Worm (Caenorhabditis elegans) whole organism, L3 larva: Measurements from ENCODE around the gene grl-4.

Experiments
- ceh-82 ChIP-seq: fragments of 150-350 bp; optimal IDR thresholded peaks from 2 replicates; lab custom pipeline; 2014; ENCODE audit warnings: missing biosample characterization, missing genetic modification characterization
- elt-1 ChIP-seq: fragments of 150-350 bp; optimal IDR thresholded peaks from 2 replicates; lab custom pipeline; 2014; ENCODE audit warnings: missing biosample characterization, missing genetic modification characterization
- elt-3 ChIP-seq, 3 experiments: fragments of 150-350 bp in 1 of 3; sonication (generic microtip) in 2 of 3; optimal IDR thresholded peaks; 2 replicates in 2 of 3; 4 replicates in 1 of 3; lab custom pipeline; 2014 to 2017; ENCODE audit warnings: missing biosample characterization in 3 of 3, missing genetic modification characterization in 3 of 3
- lin-39 ChIP-seq: fragments of 150-350 bp; optimal IDR thresholded peaks from 2 replicates; lab custom pipeline; 2018; ENCODE audit warnings: missing biosample characterization, missing genetic modification reagents, missing genetic modification characterization
- nhr-28 ChIP-seq: fragments of 150-350 bp; optimal IDR thresholded peaks from 2 replicates; lab custom pipeline; 2014; ENCODE audit warnings: missing biosample characterization, missing genetic modification characterization
- nhr-67 ChIP-seq: fragments of 150-350 bp; optimal IDR thresholded peaks from 2 replicates; lab custom pipeline; 2014; ENCODE audit warnings: missing biosample characterization, missing genetic modification characterization

DNA sequence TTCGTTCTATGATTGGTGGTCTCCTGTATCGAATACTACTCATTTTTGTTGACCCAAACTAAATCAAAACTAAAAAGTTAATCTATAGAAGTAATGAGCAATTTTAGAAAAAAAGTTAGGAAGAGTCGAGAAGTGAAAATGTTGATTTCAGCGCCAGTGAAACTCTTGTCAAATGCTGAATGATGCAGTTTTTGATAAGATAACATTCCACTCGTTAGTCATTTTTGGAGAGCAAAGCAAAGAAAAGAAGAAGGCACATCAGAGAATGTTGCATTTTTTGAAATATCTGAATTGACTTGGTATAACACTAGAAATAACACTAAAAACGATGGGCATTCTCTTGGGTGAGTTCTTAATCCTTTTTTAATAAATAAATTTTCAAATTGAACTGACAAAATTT is 18.4 kb upstream of the grl-4 start, which contains the start of gene sqst-2:
- TF ChIP-seq elt-1 (no peak), nhr-28 (tag; lab: Kevin White, UChicago) (no peak), lin-39 (tag; lab: Kevin White, UChicago) (no peak), nhr-67 (no peak), ceh-82 (tag; lab: Kevin White, UChicago) (no peak), elt-3 (tag; optimal IDR thresholded peaks at IDR 0.05; lab: Kevin White, UChicago) (no peak)
